Fruit fly (Drosophila melanogaster) whole organism, prepupa: ENCODE results near the gene ND-15.

ENCODE experiments used
- CG10669 ChIP-seq: fragments of 200-800 bp; sonication (Bioruptor generic); optimal IDR thresholded peaks from 3 replicates; lab custom pipeline; 2018; ENCODE audit warnings: missing biosample characterization, mild to moderate bottlenecking, missing genetic modification characterization, moderate library complexity
- CG6854 ChIP-seq: fragments of 200-800 bp; sonication (Bioruptor generic); optimal IDR thresholded peaks from 2 replicates; lab custom pipeline; 2017; ENCODE audit warnings: missing biosample characterization, mild to moderate bottlenecking, missing genetic modification characterization
- CG7368 ChIP-seq: fragments of 200-800 bp; sonication (Bioruptor generic); optimal IDR thresholded peaks from 3 replicates; lab custom pipeline; 2016; ENCODE audit warnings: missing biosample characterization, missing genetic modification characterization
- CG8319 ChIP-seq: fragments of 200-800 bp; sonication (Bioruptor generic); optimal IDR thresholded peaks from 3 replicates; lab custom pipeline; 2016; ENCODE audit warnings: missing biosample characterization, missing genetic modification characterization
- CG8632 ChIP-seq: fragments of 200-800 bp; sonication (Bioruptor generic); optimal IDR thresholded peaks from 3 replicates; lab custom pipeline; 2016; ENCODE audit warnings: missing biosample characterization, missing genetic modification characterization
- Lpt ChIP-seq: fragments of 200-800 bp; sonication (Bioruptor generic); optimal IDR thresholded peaks from 3 replicates; lab custom pipeline; 2016; ENCODE audit warnings: missing biosample characterization, missing genetic modification characterization
- Met ChIP-seq: fragments of 200-800 bp; sonication (Bioruptor generic); optimal IDR thresholded peaks from 3 replicates; lab custom pipeline; 2016; ENCODE audit warnings: missing biosample characterization, missing genetic modification characterization
- dac ChIP-seq: fragments of 200-800 bp; sonication (Bioruptor generic); optimal IDR thresholded peaks from 2 replicates; lab custom pipeline; 2017; ENCODE audit warnings: missing biosample characterization, mild to moderate bottlenecking, missing genetic modification characterization

- no peak for TF ChIP-seq CG8319 (GFP tag; lab: Kevin White, UChicago)
- TF ChIP-seq dac (GFP tag; lab: Kevin White, UChicago): no peak
- TF ChIP-seq Met (GFP tag; lab: Kevin White, UChicago): no peak
- no peak for TF ChIP-seq Lpt (GFP tag; lab: Kevin White, UChicago)
- TF ChIP-seq CG8632 (GFP tag; lab: Kevin White, UChicago): no peak
- TF ChIP-seq CG10669 (GFP tag; lab: Kevin White, UChicago): no peak
- no peak for TF ChIP-seq CG6854 (GFP tag; lab: Kevin White, UChicago)
- no peak for TF ChIP-seq CG7368 (GFP tag; lab: Kevin White, UChicago)
These were observed 21.0 kb downstream of the ND-15 start for dm6 chr2L:135383-136130.
